Fruit fly (Drosophila melanogaster) whole organism, embryonic: ENCODE measurements around the gene nerfin-2.

Experiments
- Adf1 ChIP-seq: fragments of 200-800 bp; sonication (Bioruptor generic); IDR thresholded peaks from 2 replicates; pipeline ENCODE4 v1.3.6; 2022; ENCODE audit warnings: missing biosample characterization, missing genetic modification characterization
- Atf3 ChIP-seq: fragments of 200-800 bp; sonication (Bioruptor generic); optimal IDR thresholded peaks from 3 replicates; lab custom pipeline; 2016; ENCODE audit warnings: missing biosample characterization, missing genetic modification characterization
- Awh ChIP-seq: fragments of 200-800 bp; sonication (Bioruptor generic); IDR thresholded peaks from 2 replicates; pipeline ENCODE4, ENCODE4 v1.3.6; 2022; ENCODE audit warnings: missing biosample characterization, missing genetic modification characterization
- B-H1 ChIP-seq: fragments of 200-800 bp; sonication (Bioruptor generic); IDR thresholded peaks from 3 replicates; pipeline ENCODE4 v1.3.6; 2022; ENCODE audit warnings: missing biosample characterization, missing genetic modification characterization
- B-H2 ChIP-seq: fragments of 200-800 bp; sonication (Bioruptor generic); optimal IDR thresholded peaks from 2 replicates; lab custom pipeline; 2018; ENCODE audit warnings: missing biosample characterization, mild to moderate bottlenecking, missing genetic modification characterization
- BtbVII ChIP-seq: fragments of 200-800 bp; sonication (Bioruptor generic); optimal IDR thresholded peaks from 3 replicates; lab custom pipeline; 2017; ENCODE audit warnings: missing biosample characterization, mild to moderate bottlenecking, missing genetic modification characterization
- CG10431 ChIP-seq: fragments of 200-800 bp; sonication (Bioruptor generic); optimal IDR thresholded peaks from 3 replicates; lab custom pipeline; 2018; ENCODE audit warnings: missing biosample characterization, mild to moderate bottlenecking, missing genetic modification characterization
- CG10543 ChIP-seq: fragments of 200-800 bp; sonication (Bioruptor generic); optimal IDR thresholded peaks from 3 replicates; lab custom pipeline; 2017; ENCODE audit warnings: missing biosample characterization, mild to moderate bottlenecking, missing genetic modification characterization, moderate library complexity
- CG12659 ChIP-seq: fragments of 200-800 bp; sonication (Bioruptor generic); optimal IDR thresholded peaks from 3 replicates; lab custom pipeline; 2017; ENCODE audit warnings: mild to moderate bottlenecking, missing biosample characterization, missing genetic modification reagents, missing genetic modification characterization
- CG12744 ChIP-seq: fragments of 200-800 bp; sonication (Bioruptor generic); optimal IDR thresholded peaks from 2 replicates; lab custom pipeline; 2016; ENCODE audit warnings: missing biosample characterization, missing genetic modification characterization
- CG12942 ChIP-seq: fragments of 200-800 bp; sonication (Bioruptor generic); optimal IDR thresholded peaks from 3 replicates; lab custom pipeline; 2016; ENCODE audit warnings: missing biosample characterization, missing genetic modification characterization
- CG13123 ChIP-seq: fragments of 200-800 bp; sonication (Bioruptor generic); optimal IDR thresholded peaks from 2 replicates; lab custom pipeline; 2016; ENCODE audit warnings: missing biosample characterization, missing genetic modification characterization
- CG13775 ChIP-seq: fragments of 200-800 bp; sonication (Bioruptor generic); optimal IDR thresholded peaks from 3 replicates; lab custom pipeline; 2017; ENCODE audit warnings: missing biosample characterization, mild to moderate bottlenecking, missing genetic modification characterization
- CG14860 ChIP-seq: fragments of 200-800 bp; sonication (Bioruptor generic); IDR thresholded peaks from 3 replicates; pipeline ENCODE4 v1.3.6; 2022; ENCODE audit warnings: missing biosample characterization, missing genetic modification characterization; ENCODE audit not compliant: partially characterized antibody
- CG31365 ChIP-seq: fragments of 200-800 bp; sonication (Bioruptor generic); optimal IDR thresholded peaks from 2 replicates; lab custom pipeline; 2018; ENCODE audit warnings: missing biosample characterization, mild to moderate bottlenecking, missing genetic modification characterization
- CG33213 ChIP-seq: fragments of 200-800 bp; sonication (Bioruptor generic); optimal IDR thresholded peaks from 3 replicates; lab custom pipeline; 2016; ENCODE audit warnings: missing biosample characterization, missing genetic modification characterization
- CG3407 ChIP-seq: fragments of 200-800 bp; sonication (Bioruptor generic); optimal IDR thresholded peaks from 2 replicates; lab custom pipeline; 2018; ENCODE audit warnings: missing biosample characterization, mild to moderate bottlenecking, missing genetic modification characterization
- CG3726 ChIP-seq: fragments of 200-800 bp; sonication (Bioruptor generic); IDR thresholded peaks from 3 replicates; pipeline ENCODE4, ENCODE4 v1.3.6; 2022; ENCODE audit warnings: missing biosample characterization, missing genetic modification characterization
- CG42726 ChIP-seq: fragments of 200-800 bp; sonication (Bioruptor generic); IDR thresholded peaks from 2 replicates; pipeline ENCODE4 v1.3.6; 2022; ENCODE audit warnings: missing biosample characterization, missing genetic modification characterization; ENCODE audit not compliant: partially characterized antibody
- CG4424 ChIP-seq: fragments of 200-800 bp; sonication (Bioruptor generic); optimal IDR thresholded peaks from 3 replicates; lab custom pipeline; 2016; ENCODE audit warnings: missing biosample characterization, missing genetic modification characterization
- CG6689 ChIP-seq: fragments of 200-800 bp; sonication (Bioruptor generic); IDR thresholded peaks from 2 replicates; pipeline ENCODE4 v1.3.6; 2022; ENCODE audit warnings: missing biosample characterization, missing genetic modification characterization
- CG6854 ChIP-seq: fragments of 200-800 bp; sonication (Bioruptor generic); optimal IDR thresholded peaks from 3 replicates; lab custom pipeline; 2017; ENCODE audit warnings: missing biosample characterization, mild to moderate bottlenecking, missing genetic modification characterization
- CG7839 ChIP-seq: fragments of 200-800 bp; sonication (Bioruptor generic); optimal IDR thresholded peaks from 3 replicates; lab custom pipeline; 2018; ENCODE audit warnings: missing biosample characterization, mild to moderate bottlenecking, missing genetic modification characterization, moderate library complexity
- CG8290 ChIP-seq, 3 experiments: fragments of 200-800 bp; sonication (Bioruptor generic); optimal IDR thresholded peaks; 2 replicates each; lab custom pipeline; 2016 to 2019; ENCODE audit warnings: missing biosample characterization in 3 of 3, missing genetic modification characterization in 3 of 3, mild to moderate bottlenecking in 2 of 3, moderate library complexity in 1 of 3
- CHES-1-like ChIP-seq: fragments of 200-800 bp; sonication (Bioruptor generic); optimal IDR thresholded peaks from 2 replicates; lab custom pipeline; 2016; ENCODE audit warnings: missing biosample characterization, missing genetic modification characterization
- Fer2 ChIP-seq: fragments of 200-800 bp; sonication (Bioruptor generic); optimal IDR thresholded peaks from 2 replicates; lab custom pipeline; 2018; ENCODE audit warnings: missing biosample characterization, mild to moderate bottlenecking, missing genetic modification characterization, moderate library complexity
- Gsc ChIP-seq: fragments of 200-800 bp; sonication (Bioruptor generic); IDR thresholded peaks from 2 replicates; pipeline ENCODE4 v1.3.6; 2022; ENCODE audit warnings: missing biosample characterization, missing genetic modification characterization
- Hr3 ChIP-seq: fragments of 200-800 bp; sonication (Bioruptor generic); optimal IDR thresholded peaks from 3 replicates; lab custom pipeline; 2016; ENCODE audit warnings: missing biosample characterization, missing genetic modification characterization
- Jarid2 ChIP-seq: fragments of 200-800 bp; sonication (Bioruptor generic); optimal IDR thresholded peaks from 3 replicates; lab custom pipeline; 2017; ENCODE audit warnings: mild to moderate bottlenecking, missing biosample characterization, missing genetic modification reagents, missing genetic modification characterization
- Nf-YA ChIP-seq: fragments of 200-800 bp; sonication (Bioruptor generic); IDR thresholded peaks from 2 replicates; pipeline ENCODE4 v1.3.6; 2022; ENCODE audit warnings: missing biosample characterization, missing genetic modification characterization
- Oaz ChIP-seq: fragments of 200-800 bp; sonication (Bioruptor generic); IDR thresholded peaks from 2 replicates; pipeline ENCODE4 v1.3.6; 2022; ENCODE audit warnings: missing biosample characterization, missing genetic modification characterization
- Optix ChIP-seq: fragments of 200-800 bp; sonication (Bioruptor generic); IDR thresholded peaks from 3 replicates; pipeline ENCODE4 v1.3.6; 2022; ENCODE audit warnings: missing biosample characterization, missing genetic modification characterization
- Ravus ChIP-seq: fragments of 200-800 bp; sonication (Bioruptor generic); IDR thresholded peaks from 2 replicates; pipeline ENCODE4 v1.3.6; 2022; ENCODE audit warnings: missing biosample characterization, missing genetic modification characterization
- Six4 ChIP-seq: fragments of 200-800 bp; sonication (Bioruptor generic); optimal IDR thresholded peaks from 2 replicates; lab custom pipeline; 2016; ENCODE audit warnings: missing biosample characterization, missing genetic modification characterization
- Sox102F ChIP-seq: fragments of 200-800 bp; sonication (Bioruptor generic); optimal IDR thresholded peaks from 2 replicates; lab custom pipeline; 2018; ENCODE audit warnings: missing biosample characterization, mild to moderate bottlenecking, missing genetic modification characterization, moderate library complexity
- bcd ChIP-seq: fragments of 200-800 bp; sonication (Bioruptor generic); optimal IDR thresholded peaks from 2 replicates; lab custom pipeline; 2017; ENCODE audit warnings: missing biosample characterization, mild to moderate bottlenecking, missing genetic modification characterization
- bsh ChIP-seq, 2 experiments: fragments of 200-800 bp; sonication (Bioruptor generic); optimal IDR thresholded peaks; 2 replicates each; lab custom pipeline; 2017 to 2018; ENCODE audit warnings: mild to moderate bottlenecking in 2 of 2, missing biosample characterization in 2 of 2, missing genetic modification characterization in 2 of 2, moderate library complexity in 1 of 2
- chinmo ChIP-seq: fragments of 200-800 bp; sonication (Bioruptor generic); IDR thresholded peaks from 4 replicates; pipeline ENCODE4 v1.3.6; 2022; ENCODE audit warnings: missing biosample characterization, missing genetic modification characterization; ENCODE audit not compliant: partially characterized antibody
- dysf ChIP-seq: fragments of 200-800 bp; sonication (Bioruptor generic); IDR thresholded peaks from 3 replicates; pipeline ENCODE4 v1.3.6; 2022; ENCODE audit warnings: missing biosample characterization, missing genetic modification characterization
- exex ChIP-seq: fragments of 200-800 bp; sonication (Bioruptor generic); optimal IDR thresholded peaks from 4 replicates; lab custom pipeline; 2018; ENCODE audit warnings: missing biosample characterization, mild to moderate bottlenecking, missing genetic modification characterization, moderate library complexity
- gfzf ChIP-seq: fragments of 200-800 bp; sonication (Bioruptor generic); optimal IDR thresholded peaks from 2 replicates; lab custom pipeline; 2016; ENCODE audit warnings: missing biosample characterization, mild to moderate bottlenecking, missing genetic modification characterization, moderate library complexity
- jigr1 ChIP-seq: fragments of 200-800 bp; sonication (Bioruptor generic); IDR thresholded peaks from 3 replicates; pipeline ENCODE4 v1.3.6; 2022; ENCODE audit warnings: missing biosample characterization, missing genetic modification characterization
- ken ChIP-seq: fragments of 200-800 bp; sonication (Bioruptor generic); IDR thresholded peaks from 3 replicates; pipeline ENCODE4 v1.3.6; 2022; ENCODE audit warnings: missing biosample characterization, missing genetic modification characterization
- mld ChIP-seq: fragments of 200-800 bp; sonication (Bioruptor generic); IDR thresholded peaks from 3 replicates; pipeline ENCODE4 v1.3.6; 2022; ENCODE audit warnings: missing biosample characterization, missing genetic modification characterization; ENCODE audit not compliant: partially characterized antibody
- pfk ChIP-seq: fragments of 200-800 bp; sonication (Bioruptor generic); optimal IDR thresholded peaks from 2 replicates; lab custom pipeline; 2018; ENCODE audit warnings: missing biosample characterization, mild to moderate bottlenecking, missing genetic modification characterization, moderate library complexity
- pzg ChIP-seq: fragments of 200-800 bp; sonication (Bioruptor generic); optimal IDR thresholded peaks from 3 replicates; lab custom pipeline; 2018; ENCODE audit warnings: missing biosample characterization, mild to moderate bottlenecking, missing genetic modification characterization, moderate library complexity
- trh ChIP-seq: fragments of 200-800 bp; sonication (Bioruptor generic); optimal IDR thresholded peaks from 2 replicates; lab custom pipeline; 2016; ENCODE audit warnings: missing biosample characterization, missing genetic modification characterization
- tx ChIP-seq: fragments of 200-800 bp; sonication (Bioruptor generic); optimal IDR thresholded peaks from 2 replicates; lab custom pipeline; 2016; ENCODE audit warnings: missing biosample characterization, missing genetic modification characterization
- yki ChIP-seq: fragments of >200 bp; optimal IDR thresholded peaks from 3 replicates; lab custom pipeline; 2018
- zf30C ChIP-seq: fragments of 200-800 bp; sonication (Bioruptor generic); optimal IDR thresholded peaks from 3 replicates; lab custom pipeline; 2018; ENCODE audit warnings: missing biosample characterization, mild to moderate bottlenecking, missing genetic modification characterization

nerfin-2 gene

dm6 chr3R:10024032-10024712, 46.7 kb upstream of the nerfin-2 start (continued):
- peak; percentile 34 for TF ChIP-seq CG12659 (GFP tag; lab: Kevin White, UChicago)
- TF ChIP-seq jigr1 (GFP tag; lab: Robert Waterston, UW) = no peak
- TF ChIP-seq Ravus (GFP tag; lab: Robert Waterston, UW) = no peak
- no peak for TF ChIP-seq CG4424
- no peak for TF ChIP-seq Gsc (GFP tag; lab: Robert Waterston, UW)
- no peak for TF ChIP-seq Six4
- no peak for TF ChIP-seq CG31365 (tag; lab: Kevin White, UChicago)
- TF ChIP-seq ken (GFP tag; lab: Robert Waterston, UW) = no peak
- no peak for TF ChIP-seq bsh (GFP tag; optimal IDR thresholded peaks at IDR 0.05; lab: Kevin White, UChicago)
- no peak for TF ChIP-seq CG12744 (GFP tag; lab: Kevin White, UChicago)
- TF ChIP-seq Optix (GFP tag; lab: Robert Waterston, UW) = peak; percentile 41; the same call in 1 of the 3 replicates
- no peak for TF ChIP-seq CG12942 (GFP tag; lab: Kevin White, UChicago)
- TF ChIP-seq zf30C (GFP tag; lab: Kevin White, UChicago) = peak; percentile 51
- no peak for TF ChIP-seq Oaz (GFP tag; lab: Robert Waterston, UW)
- no peak for TF ChIP-seq Awh (GFP tag; lab: Robert Waterston, UW)
- peak; percentile 43 for TF ChIP-seq CG6854
- peak; percentile 14 for TF ChIP-seq bcd (GFP tag; lab: Kevin White, UChicago)
- TF ChIP-seq tx = no peak
- no peak for TF ChIP-seq B-H2 (GFP tag; lab: Kevin White, UChicago)
- TF ChIP-seq chinmo (GFP tag; lab: Robert Waterston, UW) = no peak
- TF ChIP-seq dysf (GFP tag; lab: Robert Waterston, UW) = peak; percentile 53; the same call in 2 of the 3 replicates
- TF ChIP-seq trh (GFP tag; lab: Kevin White, UChicago) = no peak
- no peak for TF ChIP-seq Fer2
- TF ChIP-seq CG7839 (tag; lab: Kevin White, UChicago) = no peak
- TF ChIP-seq CG10543 (GFP tag; lab: Kevin White, UChicago) = peak; percentile 74
- TF ChIP-seq Sox102F (GFP tag; lab: Kevin White, UChicago) = no peak
- TF ChIP-seq CG42726 = no peak
- no peak for TF ChIP-seq Jarid2 (GFP tag; lab: Kevin White, UChicago)
- peak; percentile 5 for TF ChIP-seq Hr3 (GFP tag; lab: Kevin White, UChicago)
- no peak for TF ChIP-seq CG3726 (GFP tag; lab: Robert Waterston, UW)
- TF ChIP-seq CG10431 = no peak
- TF ChIP-seq CG14860 (GFP tag; lab: Robert Waterston, UW) = no peak
- peak; percentile 3 for TF ChIP-seq exex (tag; lab: Kevin White, UChicago)
- peak; percentile 46 for TF ChIP-seq BtbVII (GFP tag; lab: Kevin White, UChicago)
- TF ChIP-seq Nf-YA = no peak
- TF ChIP-seq Adf1 = no peak
- no peak for TF ChIP-seq pfk (GFP tag; lab: Kevin White, UChicago)
- no peak for TF ChIP-seq CG6689 (GFP tag; lab: Robert Waterston, UW)
- TF ChIP-seq CHES-1-like = no peak
- peak; percentile 30; the same call in 1 of the 3 replicates for TF ChIP-seq B-H1 (GFP tag; lab: Robert Waterston, UW)
- TF ChIP-seq pzg (GFP tag; lab: Kevin White, UChicago) = no peak
- TF ChIP-seq CG8290 (GFP tag; optimal IDR thresholded peaks at IDR 0.05; lab: Kevin White, UChicago) = no peak
- no peak for TF ChIP-seq CG8290 (tag; optimal IDR thresholded peaks at IDR 0.05; lab: Kevin White, UChicago)
- TF ChIP-seq CG13775 (GFP tag; lab: Kevin White, UChicago) = peak; percentile 9
- no peak for TF ChIP-seq yki (lab: Kevin White, UChicago)
- TF ChIP-seq CG3407 = no peak
- no peak for TF ChIP-seq mld (GFP tag; lab: Robert Waterston, UW)
- TF ChIP-seq Atf3 = peak; percentile 12
- TF ChIP-seq CG33213 (GFP tag; lab: Kevin White, UChicago) = no peak
- TF ChIP-seq gfzf (GFP tag; lab: Kevin White, UChicago) = no peak
- TF ChIP-seq CG13123 (GFP tag; lab: Kevin White, UChicago) = no peak
